Worm (Caenorhabditis elegans): ENCODE results near the gene str-81.

str-81 gene

DNA sequence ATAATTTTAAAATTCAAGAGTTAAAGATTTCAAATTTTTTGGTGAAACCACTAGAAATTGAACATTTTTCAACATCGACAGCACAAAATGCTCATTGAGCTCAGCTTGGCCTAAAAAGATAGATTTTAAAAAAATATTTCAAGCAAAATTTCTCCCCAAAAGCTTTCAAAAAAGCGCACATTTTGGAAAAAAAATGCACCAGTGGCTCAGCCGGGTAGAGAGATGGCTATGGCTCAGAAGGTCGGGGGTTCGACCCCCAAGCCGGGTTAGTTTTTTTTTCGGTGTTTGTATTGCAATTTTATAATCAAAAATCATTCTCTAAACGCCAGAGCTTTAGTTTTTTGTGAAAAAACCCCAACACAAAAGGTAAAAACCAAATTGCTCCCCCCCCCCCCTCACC lies 73.1 kb downstream of the str-81 start:
- TF ChIP-seq madf-6 (GFP tag; IDR thresholded peaks at IDR 0.05) (no peak), madf-8 (GFP tag; conservative IDR thresholded peaks at IDR 0.05) (no peak), rec-8 (tag; optimal IDR thresholded peaks at IDR 0.05) (peak in 1 of 2 experiments; percentile 2), tbp1 (GFP tag; optimal IDR thresholded peaks at IDR 0.05) (peak; percentile 77), die-1 (tag; optimal IDR thresholded peaks at IDR 0.05) (no peak), B0261.1 (tag; optimal IDR thresholded peaks at IDR 0.05) (peak; percentile 49), F39B2.1 (GFP tag; IDR thresholded peaks at IDR 0.05) (no peak), B0019.2 (GFP tag; conservative IDR thresholded peaks at IDR 0.05) (no peak), rpc-1 (optimal IDR thresholded peaks at IDR 0.05) (peak; percentile 45), rpc-1 (tag; optimal IDR thresholded peaks at IDR 0.05) (peak; percentile 71), ztf-28 (GFP tag; IDR thresholded peaks at IDR 0.05) (no peak), Y53F4B.3 (GFP tag; IDR thresholded peaks at IDR 0.05) (no peak), Y79H2A.3 (GFP tag; conservative IDR thresholded peaks at IDR 0.05) (no peak), D2030.7 (GFP tag; IDR thresholded peaks at IDR 0.05) (no peak), mes-4 (tag; optimal IDR thresholded peaks at IDR 0.05) (no peak), ztf-18 (tag; optimal IDR thresholded peaks at IDR 0.05) (peak; percentile 7)

DNA sequence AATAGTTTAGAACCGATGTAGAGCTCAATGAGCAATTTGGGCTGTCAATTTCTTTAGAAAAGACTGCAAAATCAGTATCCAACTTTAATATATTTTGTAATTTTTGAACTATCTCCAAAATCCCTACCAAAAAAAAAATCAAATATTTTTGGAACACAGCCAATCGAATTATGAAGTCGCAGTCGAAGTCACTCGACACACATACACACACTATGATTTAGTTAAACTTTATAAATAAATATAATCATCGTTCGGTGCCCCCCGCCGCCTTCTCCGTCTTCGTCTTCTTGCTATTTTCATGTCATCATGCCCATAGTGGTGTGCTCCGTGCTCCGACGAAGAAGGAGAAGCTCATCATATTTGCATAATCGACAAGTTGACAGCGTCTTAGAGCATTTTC lies 73.8 kb downstream of the str-81 start:
- TF ChIP-seq C17E4.6 (GFP tag; IDR thresholded peaks at IDR 0.05): no peak
- no peak for TF ChIP-seq repo-1 (tag; optimal IDR thresholded peaks at IDR 0.05)
- TF ChIP-seq Y56A3A.18 (GFP tag; IDR thresholded peaks at IDR 0.05): no peak
- TF ChIP-seq nhr-179 (tag; optimal IDR thresholded peaks at IDR 0.05): no peak
- no peak for TF ChIP-seq ztf-28 (GFP tag; IDR thresholded peaks at IDR 0.05)
- TF ChIP-seq mcd-1 (GFP tag; IDR thresholded peaks at IDR 0.05): no peak
- TF ChIP-seq tlf-1 (GFP tag; optimal IDR thresholded peaks at IDR 0.05): no peak
- no peak for TF ChIP-seq sptf-2 (GFP tag; optimal IDR thresholded peaks at IDR 0.05)

DNA sequence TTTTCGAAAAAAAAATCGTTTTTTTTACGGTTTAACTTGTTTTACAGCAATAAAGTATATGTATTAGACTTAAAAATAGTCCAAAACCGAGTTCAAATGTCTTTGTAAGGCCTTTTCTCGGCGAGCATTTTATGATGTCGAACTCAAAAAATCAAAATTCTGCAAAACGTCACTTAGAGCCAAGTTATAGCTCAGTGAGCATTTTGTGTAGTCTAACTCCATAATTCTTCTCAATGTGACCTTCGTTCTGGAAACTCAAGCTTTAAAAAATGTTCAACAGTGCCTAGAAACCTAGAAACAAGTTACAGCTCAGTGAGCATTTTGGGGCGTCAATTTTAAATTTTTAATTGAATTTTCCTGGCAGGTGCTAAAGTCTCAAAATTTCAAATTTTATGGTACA lies 75.2 kb downstream of the str-81 start:
- TF ChIP-seq F22D6.2 (tag; optimal IDR thresholded peaks at IDR 0.05) (no peak), B0035.1 (tag; optimal IDR thresholded peaks at IDR 0.05) (no peak), atf-7 (tag; optimal IDR thresholded peaks at IDR 0.05) (no peak), rcor-1 (GFP tag; IDR thresholded peaks at IDR 0.05) (no peak), efl-1 (GFP tag; optimal IDR thresholded peaks at IDR 0.05) (no peak), hlh-12 (tag; optimal IDR thresholded peaks at IDR 0.05) (no peak), tbp1 (GFP tag; optimal IDR thresholded peaks at IDR 0.05) (no peak), C17E4.6 (GFP tag; IDR thresholded peaks at IDR 0.05) (no peak), nhr-120 (GFP tag; IDR thresholded peaks at IDR 0.05) (no peak), lsl-1 (GFP tag; optimal IDR thresholded peaks at IDR 0.05) (no peak), Y53F4B.3 (GFP tag; IDR thresholded peaks at IDR 0.05) (no peak), athp-1 (tag; optimal IDR thresholded peaks at IDR 0.05) (no peak), mcd-1 (GFP tag; IDR thresholded peaks at IDR 0.05) (no peak), tbx-9 (tag; optimal IDR thresholded peaks at IDR 0.05; ENCODE audit: borderline replicate concordance) (no peak), T26A5.8 (tag; optimal IDR thresholded peaks at IDR 0.05) (no peak), ztf-28 (GFP tag; IDR thresholded peaks at IDR 0.05) (no peak), madf-6 (GFP tag; IDR thresholded peaks at IDR 0.05) (no peak), ztf-25 (GFP tag; IDR thresholded peaks at IDR 0.05) (no peak), ets-4 (GFP tag; optimal IDR thresholded peaks at IDR 0.05) (no peak)
